Fruit fly (Drosophila melanogaster): ENCODE results near the gene scpr-B.

The scpr-B gene

dm6 chr3R:11196648-11197388, 44.0 kb downstream of the scpr-B start (continued):
- TF ChIP-seq CG4318 (GFP tag; optimal IDR thresholded peaks at IDR 0.05) (peak; percentile 100), CG15336 (GFP tag; IDR thresholded peaks at IDR 0.05) (peak; percentile 99), CG3919 (GFP tag; optimal IDR thresholded peaks at IDR 0.05) (peak; percentile 97), eg (GFP tag; IDR thresholded peaks at IDR 0.05) (peak; percentile 98), CG8632 (GFP tag; optimal IDR thresholded peaks at IDR 0.05) (peak; percentile 99), net (GFP tag; optimal IDR thresholded peaks at IDR 0.05) (peak; percentile 96), spab (GFP tag; optimal IDR thresholded peaks at IDR 0.05) (peak; percentile 98), Sox14 (GFP tag; optimal IDR thresholded peaks at IDR 0.05) (peak; percentile 96), CG6276 (GFP tag; optimal IDR thresholded peaks at IDR 0.05) (peak; percentile 99), CG6808 (GFP tag; optimal IDR thresholded peaks at IDR 0.05) (peak; percentile 97), ss (GFP tag; optimal IDR thresholded peaks at IDR 0.05) (peak in 1 of 2 experiments; percentile 99), esn (GFP tag; optimal IDR thresholded peaks at IDR 0.05) (peak; percentile 99), CG7368 (GFP tag; optimal IDR thresholded peaks at IDR 0.05) (peak; percentile 93), dac (GFP tag; optimal IDR thresholded peaks at IDR 0.05) (peak; percentile 97), lz (GFP tag; optimal IDR thresholded peaks at IDR 0.05) (peak; percentile 97), CG8319 (GFP tag; optimal IDR thresholded peaks at IDR 0.05) (peak; percentile 94), Met (GFP tag; optimal IDR thresholded peaks at IDR 0.05) (peak; percentile 97), OdsH (GFP tag; optimal IDR thresholded peaks at IDR 0.05) (peak; percentile 98), CG3032 (tag; optimal IDR thresholded peaks at IDR 0.05) (peak; percentile 95), CG9139 (GFP tag; optimal IDR thresholded peaks at IDR 0.05) (peak; percentile 99), CG10669 (GFP tag; optimal IDR thresholded peaks at IDR 0.05) (peak; percentile 96), Ets21C (GFP tag; optimal IDR thresholded peaks at IDR 0.05) (peak; percentile 86), pdm3 (GFP tag; optimal IDR thresholded peaks at IDR 0.05) (peak; percentile 97), CG34406 (GFP tag; optimal IDR thresholded peaks at IDR 0.05) (peak; percentile 99), Hr38 (GFP tag; optimal IDR thresholded peaks at IDR 0.05) (no peak), dsx (GFP tag; optimal IDR thresholded peaks at IDR 0.05; ENCODE audit: poor library complexity, severe bottlenecking) (peak; percentile 90), Blimp-1 (GFP tag; optimal IDR thresholded peaks at IDR 0.05) (peak; percentile 100), Lpt (GFP tag; optimal IDR thresholded peaks at IDR 0.05) (peak; percentile 98), fd85E (GFP tag; optimal IDR thresholded peaks at IDR 0.05) (peak; percentile 79), CG31627 (GFP tag; optimal IDR thresholded peaks at IDR 0.05) (peak; percentile 95), CG6163 (GFP tag; IDR thresholded peaks at IDR 0.05) (peak; percentile 97), CG11902 (GFP tag; optimal IDR thresholded peaks at IDR 0.05) (peak; percentile 96), Eip75B (GFP tag; optimal IDR thresholded peaks at IDR 0.05) (peak; percentile 97), CG8119 (GFP tag; IDR thresholded peaks at IDR 0.05) (peak; percentile 100)

- TF ChIP-seq CG6792 (GFP tag; optimal IDR thresholded peaks at IDR 0.05) (no peak), CG32006 (GFP tag; optimal IDR thresholded peaks at IDR 0.05) (no peak), spab (GFP tag; optimal IDR thresholded peaks at IDR 0.05) (no peak), vri (GFP tag; optimal IDR thresholded peaks at IDR 0.05) (no peak), Met (GFP tag; optimal IDR thresholded peaks at IDR 0.05) (no peak), CG6808 (GFP tag; optimal IDR thresholded peaks at IDR 0.05) (no peak), CG31627 (GFP tag; optimal IDR thresholded peaks at IDR 0.05) (no peak), Eip75B (GFP tag; optimal IDR thresholded peaks at IDR 0.05) (no peak)
Observed at dm6 chr3R:11195792-11196191, 45.0 kb downstream of the scpr-B start, which contains the start of gene CG18577. Gene CG18577, plus strand, starts transcription at chr3R:11196092.

Data from whole organism, prepupa.